Fruit fly (Drosophila melanogaster) whole organism, wandering third instar larva: ENCODE results near the gene dos.

Source experiments
- Abd-B ChIP-seq: fragments of >200 bp; optimal IDR thresholded peaks from 2 replicates; lab custom pipeline; 2017; ENCODE audit warnings: missing biosample characterization, missing genetic modification characterization
- CG32264 ChIP-seq: fragments of 200-800 bp; sonication (Bioruptor generic); optimal IDR thresholded peaks from 2 replicates; lab custom pipeline; 2016; ENCODE audit warnings: missing biosample characterization, missing genetic modification characterization
- CG9705 ChIP-seq: fragments of 200-800 bp; sonication (Bioruptor generic); optimal IDR thresholded peaks from 2 replicates; lab custom pipeline; 2018; ENCODE audit warnings: missing biosample characterization, mild to moderate bottlenecking, missing genetic modification characterization
- CrebA ChIP-seq: fragments of 200-800 bp; sonication (Bioruptor generic); optimal IDR thresholded peaks from 2 replicates; lab custom pipeline; 2016; ENCODE audit warnings: missing biosample characterization, mild to moderate bottlenecking, missing genetic modification characterization, borderline replicate concordance
- Dfd ChIP-seq: fragments of >200 bp; optimal IDR thresholded peaks from 2 replicates; lab custom pipeline; 2017; ENCODE audit warnings: missing biosample characterization, missing genetic modification characterization
- Dif ChIP-seq: fragments of 200-275, 200-300 bp; sonication (Bioruptor generic); optimal IDR thresholded peaks from 2 replicates; lab custom pipeline; 2018; ENCODE audit warnings: missing biosample characterization, missing genetic modification characterization; ENCODE audit not compliant: partially characterized antibody
- GATAd ChIP-seq: sonication (Bioruptor generic); optimal IDR thresholded peaks from 2 replicates; lab custom pipeline; 2016; ENCODE audit warnings: missing biosample characterization, missing genetic modification characterization
- HLH106 ChIP-seq: fragments of 200-800 bp; optimal IDR thresholded peaks from 3 replicates; lab custom pipeline; 2019; ENCODE audit warnings: missing biosample characterization, mild to moderate bottlenecking, missing genetic modification characterization, moderate library complexity
- Hnf4 ChIP-seq: fragments of 200-800 bp; sonication (Bioruptor generic); optimal IDR thresholded peaks from 2 replicates; lab custom pipeline; 2016; ENCODE audit warnings: missing biosample characterization, mild to moderate bottlenecking, missing genetic modification characterization
- Hr78 ChIP-seq: fragments of >200 bp; optimal IDR thresholded peaks from 2 replicates; lab custom pipeline; 2017; ENCODE audit warnings: missing biosample characterization, missing genetic modification characterization
- Hr83 ChIP-seq: fragments of 200-300 bp; sonication (Bioruptor generic); optimal IDR thresholded peaks from 2 replicates; lab custom pipeline; 2016; ENCODE audit warnings: missing biosample characterization, mild to moderate bottlenecking, missing genetic modification characterization, moderate library complexity; ENCODE audit not compliant: poor library complexity, severe bottlenecking
- Jra ChIP-seq: sonication (Bioruptor generic); optimal IDR thresholded peaks from 2 replicates; lab custom pipeline; 2016; ENCODE audit warnings: missing biosample characterization, missing genetic modification characterization
- Mio ChIP-seq: sonication (Bioruptor generic); optimal IDR thresholded peaks from 2 replicates; lab custom pipeline; 2016; ENCODE audit warnings: missing biosample characterization, missing genetic modification characterization
- Myc ChIP-seq: fragments of >200 bp; optimal IDR thresholded peaks from 2 replicates; lab custom pipeline; 2017
- N ChIP-seq: fragments of >200 bp; optimal IDR thresholded peaks from 2 replicates; lab custom pipeline; 2018; ENCODE audit warnings: missing biosample characterization, missing external identifiers, missing genetic modification characterization
- OdsH ChIP-seq: fragments of 200-800 bp; sonication (Bioruptor generic); optimal IDR thresholded peaks from 2 replicates; lab custom pipeline; 2016; ENCODE audit warnings: missing biosample characterization, mild to moderate bottlenecking, missing genetic modification characterization
- Rel ChIP-seq, 2 experiments: fragments of 200-800 bp; sonication (Bioruptor generic) in 1 of 2; optimal IDR thresholded peaks; 2 replicates in 1 of 2; 3 replicates in 1 of 2; lab custom pipeline; 2016 to 2019; ENCODE audit warnings: mild to moderate bottlenecking in 2 of 2, missing biosample characterization in 2 of 2, missing genetic modification characterization in 2 of 2, moderate library complexity in 1 of 2
- Sp1 ChIP-seq: fragments of 200-800 bp; sonication (Bioruptor generic); optimal IDR thresholded peaks from 3 replicates; lab custom pipeline; 2019; ENCODE audit warnings: missing biosample characterization, mild to moderate bottlenecking, missing genetic modification characterization, moderate library complexity
- Vsx2 ChIP-seq: fragments of 200-300, 225-300 bp; sonication (Bioruptor generic); optimal IDR thresholded peaks from 2 replicates; lab custom pipeline; 2018; ENCODE audit warnings: missing biosample characterization, missing genetic modification characterization; ENCODE audit not compliant: partially characterized antibody
- br ChIP-seq: fragments of 200-800 bp; sonication (Bioruptor generic); optimal IDR thresholded peaks from 2 replicates; lab custom pipeline; 2016; ENCODE audit warnings: missing biosample characterization, missing genetic modification characterization
- brk ChIP-seq: fragments of 200-800 bp; sonication (Bioruptor generic); optimal IDR thresholded peaks from 2 replicates; lab custom pipeline; 2016; ENCODE audit warnings: missing biosample characterization, mild to moderate bottlenecking, missing genetic modification characterization
- dl ChIP-seq, 2 experiments: fragments of 175-275, 200-275 bp in 1 of 2; fragments of 200-275 bp in 1 of 2; sonication (Bioruptor generic); optimal IDR thresholded peaks; lab custom pipeline; 2018; ENCODE audit warnings: mild to moderate bottlenecking in 2 of 2, missing biosample characterization in 2 of 2, missing genetic modification characterization in 2 of 2, moderate library complexity in 2 of 2; ENCODE audit not compliant: partially characterized antibody in 2 of 2, insufficient read depth in 1 of 2
- dmrt93B ChIP-seq: fragments of 200-800 bp; sonication (Bioruptor generic); optimal IDR thresholded peaks from 2 replicates; lab custom pipeline; 2018; ENCODE audit warnings: missing biosample characterization, mild to moderate bottlenecking, missing genetic modification characterization
- dsf ChIP-seq: sonication (Bioruptor generic); optimal IDR thresholded peaks from 2 replicates; lab custom pipeline; 2016; ENCODE audit warnings: missing biosample characterization, missing genetic modification characterization, borderline replicate concordance
- ey ChIP-seq: fragments of 200-800 bp; sonication (Bioruptor generic); optimal IDR thresholded peaks from 2 replicates; lab custom pipeline; 2016; ENCODE audit warnings: missing biosample characterization, missing genetic modification characterization
- foxo ChIP-seq, 2 experiments: fragments of 200-800 bp; sonication (Bioruptor generic); optimal IDR thresholded peaks; 2 replicates in 1 of 2; 3 replicates in 1 of 2; lab custom pipeline; 2016 to 2017; ENCODE audit warnings: missing biosample characterization in 2 of 2, missing genetic modification characterization in 2 of 2
- fru ChIP-seq: fragments of 200-800 bp; sonication (Bioruptor generic); optimal IDR thresholded peaks from 3 replicates; lab custom pipeline; 2016; ENCODE audit warnings: missing biosample characterization, mild to moderate bottlenecking, missing genetic modification characterization
- h ChIP-seq: fragments of 200-800 bp; sonication (Bioruptor generic); optimal IDR thresholded peaks from 3 replicates; lab custom pipeline; 2016; ENCODE audit warnings: missing biosample characterization, mild to moderate bottlenecking, missing genetic modification characterization
- jim ChIP-seq: fragments of 175-275, 200-325 bp; sonication (Bioruptor generic); optimal IDR thresholded peaks from 2 replicates; lab custom pipeline; 2016; ENCODE audit warnings: missing biosample characterization, mild to moderate bottlenecking, missing genetic modification characterization
- lola ChIP-seq: fragments of >200 bp; optimal IDR thresholded peaks from 2 replicates; lab custom pipeline; 2017; ENCODE audit warnings: missing biosample characterization, missing genetic modification characterization
- pan ChIP-seq: fragments of >200 bp; optimal IDR thresholded peaks from 2 replicates; lab custom pipeline; 2017
- psq ChIP-seq: fragments of 200-800 bp; sonication (Bioruptor generic); optimal IDR thresholded peaks from 3 replicates; lab custom pipeline; 2017; ENCODE audit warnings: missing biosample characterization, mild to moderate bottlenecking, missing genetic modification characterization, moderate library complexity
- rgr ChIP-seq: fragments of 200-800 bp; sonication (Bioruptor generic); optimal IDR thresholded peaks from 3 replicates; lab custom pipeline; 2016; ENCODE audit warnings: missing biosample characterization, mild to moderate bottlenecking, missing genetic modification characterization
- sage ChIP-seq: fragments of 200-800 bp; sonication (Bioruptor generic); optimal IDR thresholded peaks from 2 replicates; lab custom pipeline; 2016; ENCODE audit warnings: missing biosample characterization, mild to moderate bottlenecking, missing genetic modification characterization
- sv ChIP-seq: fragments of 200-800 bp; sonication (Bioruptor generic); optimal IDR thresholded peaks from 3 replicates; lab custom pipeline; 2016; ENCODE audit warnings: missing biosample characterization, missing genetic modification characterization
- tai ChIP-seq: sonication (Bioruptor generic); optimal IDR thresholded peaks from 2 replicates; lab custom pipeline; 2016; ENCODE audit warnings: missing biosample characterization, missing genetic modification characterization
- usp ChIP-seq: fragments of >200 bp; optimal IDR thresholded peaks from 2 replicates; lab custom pipeline; 2017; ENCODE audit warnings: missing biosample characterization, missing genetic modification characterization
- woc ChIP-seq: sonication (Bioruptor generic); optimal IDR thresholded peaks from 2 replicates; lab custom pipeline; 2016; ENCODE audit warnings: missing biosample characterization, mild to moderate bottlenecking, missing genetic modification characterization

dos gene

dm6 chr3L:2584119-2584805 is 5.0 kb upstream of the dos start:
- TF ChIP-seq fru (GFP tag; lab: Kevin White, UChicago) (no peak), rgr (GFP tag; lab: Kevin White, UChicago) (peak; percentile 20), Dfd (GFP tag; lab: Kevin White, UChicago) (peak; percentile 29), foxo (GFP tag; optimal IDR thresholded peaks at IDR 0.05; lab: Kevin White, UChicago) (peak in 1 of 2 experiments; percentile 20), CG9705 (GFP tag; lab: Kevin White, UChicago) (no peak), OdsH (GFP tag; lab: Kevin White, UChicago) (peak; percentile 44), Mio (GFP tag; lab: Kevin White, UChicago) (no peak), HLH106 (tag; lab: Kevin White, UChicago) (peak; percentile 22), psq (GFP tag; lab: Kevin White, UChicago) (peak; percentile 4), br (GFP tag; lab: Kevin White, UChicago) (peak; percentile 47), tai (no peak), ey (peak; percentile 41), sv (GFP tag; lab: Kevin White, UChicago) (peak; percentile 61), Hnf4 (GFP tag; lab: Kevin White, UChicago) (peak; percentile 37), h (GFP tag; lab: Kevin White, UChicago) (peak; percentile 8)

dm6 chr3L:2584827-2585226 is 4.4 kb upstream of the dos start:
- TF ChIP-seq dl (GFP tag; optimal IDR thresholded peaks at IDR 0.05; lab: Kevin White, UChicago; ENCODE audit: insufficient read depth in 1 of 2, partially characterized antibody in 2 of 2) (no peak), Rel (GFP tag; optimal IDR thresholded peaks at IDR 0.05; lab: Kevin White, UChicago) (no peak), Rel (tag; optimal IDR thresholded peaks at IDR 0.05; lab: Kevin White, UChicago) (peak; percentile 74), Dfd (GFP tag; lab: Kevin White, UChicago) (no peak), foxo (GFP tag; optimal IDR thresholded peaks at IDR 0.05; lab: Kevin White, UChicago) (no peak), OdsH (GFP tag; lab: Kevin White, UChicago) (no peak), h (GFP tag; lab: Kevin White, UChicago) (no peak)

dm6 chr3L:2585794-2586741 is 3.1 kb upstream of the dos start, which contains the start of gene msn:
Gene msn (minus strand): TSS chr3L:2586540.
- TF ChIP-seq Hr83 (GFP tag; lab: Kevin White, UChicago) (no peak), lola (GFP tag; lab: Kevin White, UChicago) (peak; percentile 31), Hnf4 (GFP tag; lab: Kevin White, UChicago) (no peak), Rel (GFP tag; optimal IDR thresholded peaks at IDR 0.05; lab: Kevin White, UChicago) (no peak), Rel (tag; optimal IDR thresholded peaks at IDR 0.05; lab: Kevin White, UChicago) (peak; percentile 91), brk (GFP tag; lab: Kevin White, UChicago) (no peak), fru (GFP tag; lab: Kevin White, UChicago) (no peak), dl (GFP tag; optimal IDR thresholded peaks at IDR 0.05; lab: Kevin White, UChicago; ENCODE audit: insufficient read depth in 1 of 2, partially characterized antibody in 2 of 2) (peak; percentile 9 to 81), CG9705 (GFP tag; lab: Kevin White, UChicago) (no peak), jim (GFP tag; lab: Kevin White, UChicago) (no peak), foxo (GFP tag; optimal IDR thresholded peaks at IDR 0.05; lab: Kevin White, UChicago) (no peak), Myc (lab: Kevin White, UChicago) (no peak), sv (GFP tag; lab: Kevin White, UChicago) (no peak), Sp1 (peak; percentile 69), ey (no peak), woc (GFP tag; lab: Kevin White, UChicago) (peak; percentile 3), psq (GFP tag; lab: Kevin White, UChicago) (peak; percentile 59), usp (GFP tag; lab: Kevin White, UChicago) (no peak), dmrt93B (no peak), Hr78 (GFP tag; lab: Kevin White, UChicago) (no peak), sage (GFP tag; lab: Kevin White, UChicago) (no peak), Vsx2 (GFP tag; lab: Kevin White, UChicago) (no peak), Abd-B (GFP tag; lab: Kevin White, UChicago) (no peak), CG32264 (no peak), HLH106 (tag; lab: Kevin White, UChicago) (peak; percentile 1), OdsH (GFP tag; lab: Kevin White, UChicago) (no peak), Mio (GFP tag; lab: Kevin White, UChicago) (no peak), rgr (GFP tag; lab: Kevin White, UChicago) (peak; percentile 14), N (peak; percentile 71), dsf (GFP tag; lab: Kevin White, UChicago) (no peak), h (GFP tag; lab: Kevin White, UChicago) (peak; percentile 42), Dif (GFP tag; lab: Kevin White, UChicago) (peak; percentile 76), Jra (peak; percentile 27), tai (peak; percentile 17), Dfd (GFP tag; lab: Kevin White, UChicago) (no peak), br (GFP tag; lab: Kevin White, UChicago) (no peak), GATAd (GFP tag; lab: Kevin White, UChicago) (no peak), pan (lab: Kevin White, UChicago) (no peak), CrebA (GFP tag; lab: Kevin White, UChicago) (no peak)
